Fruit fly (Drosophila melanogaster) whole organism, pupa: ENCODE data around the gene SkpC.

Experiments
- CG10348 ChIP-seq: fragments of 200-800 bp; sonication (Bioruptor generic); IDR thresholded peaks from 2 replicates; pipeline ENCODE4 v1.3.6; 2022; ENCODE audit warnings: missing biosample characterization, missing genetic modification characterization
- CG34367 ChIP-seq: fragments of 200-800 bp; sonication (Bioruptor generic); optimal IDR thresholded peaks from 2 replicates; lab custom pipeline; 2018; ENCODE audit warnings: missing biosample characterization, mild to moderate bottlenecking, missing genetic modification characterization
- fd96Ca ChIP-seq: fragments of 200-800 bp; sonication (Bioruptor generic); IDR thresholded peaks from 3 replicates; pipeline ENCODE4 v1.3.6; 2022; ENCODE audit warnings: missing biosample characterization, missing genetic modification characterization

DNA sequence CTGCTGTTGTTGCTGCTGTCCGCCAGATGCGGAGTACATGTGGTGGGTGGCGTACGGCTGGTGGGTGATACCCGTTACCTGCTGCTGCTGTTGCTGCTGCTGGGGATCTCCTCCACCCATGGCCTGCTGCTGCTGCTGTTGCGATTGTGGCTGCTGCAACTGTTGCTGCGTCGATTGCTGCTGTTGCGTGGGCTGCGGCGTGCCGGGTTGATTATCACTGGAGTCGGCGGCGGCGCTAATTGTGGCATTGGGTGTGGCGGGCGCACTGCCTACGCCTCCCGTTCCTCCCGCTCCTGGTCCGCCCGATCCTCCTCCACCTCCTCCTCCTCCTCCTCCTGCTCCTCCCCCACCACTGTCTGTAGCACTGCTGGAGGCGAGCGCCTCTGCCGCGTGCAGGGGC lies 34.0 kb upstream of the SkpC start:
- TF ChIP-seq CG34367 (tag; lab: Kevin White, UChicago) (no peak), fd96Ca (GFP tag; lab: Robert Waterston, UW) (no peak), CG10348 (no peak)
